Worm (Caenorhabditis elegans) whole organism, late embryonic: ENCODE results near the gene F32H5.3.

Experiments used
- C08G9.2 ChIP-seq: sonication (generic microtip); optimal IDR thresholded peaks from 2 replicates; lab custom pipeline; 2016; ENCODE audit warnings: mild to moderate bottlenecking, missing genetic modification characterization, moderate library complexity, missing compliant biosample characterization
- F13H6.1 ChIP-seq: sonication (generic microtip); optimal IDR thresholded peaks from 2 replicates; lab custom pipeline; 2016; ENCODE audit warnings: missing genetic modification characterization, missing compliant biosample characterization
- K02D7.2 ChIP-seq: sonication (generic microtip); optimal IDR thresholded peaks from 2 replicates; lab custom pipeline; 2017; ENCODE audit warnings: mild to moderate bottlenecking, missing genetic modification characterization, missing compliant biosample characterization
- T23F11.4 ChIP-seq: fragments of 200-800 bp; sonication (Bioruptor generic); optimal IDR thresholded peaks from 2 replicates; lab custom pipeline; 2018; ENCODE audit warnings: mild to moderate bottlenecking, missing genetic modification characterization, missing compliant biosample characterization
- Y22D7AL.16 ChIP-seq: sonication (generic microtip); optimal IDR thresholded peaks from 2 replicates; lab custom pipeline; 2016; ENCODE audit warnings: missing genetic modification characterization, missing compliant biosample characterization
- ceh-18 ChIP-seq: sonication (generic microtip); optimal IDR thresholded peaks from 2 replicates; lab custom pipeline; 2016; ENCODE audit warnings: missing genetic modification characterization, missing compliant biosample characterization
- ceh-22 ChIP-seq: sonication (generic microtip); optimal IDR thresholded peaks from 2 replicates; lab custom pipeline; 2017; ENCODE audit warnings: missing biosample characterization, missing genetic modification characterization
- ceh-24 ChIP-seq: sonication (generic microtip); optimal IDR thresholded peaks from 2 replicates; lab custom pipeline; 2016; ENCODE audit warnings: mild to moderate bottlenecking, missing genetic modification characterization, missing compliant biosample characterization
- ceh-34 ChIP-seq: sonication (generic microtip); optimal IDR thresholded peaks from 2 replicates; lab custom pipeline; 2016; ENCODE audit warnings: mild to moderate bottlenecking, missing genetic modification characterization, missing compliant biosample characterization
- ceh-45 ChIP-seq: fragments of 200-800 bp; sonication (Bioruptor generic); IDR thresholded peaks from 2 replicates; pipeline ENCODE4 v1.3.6; 2022; ENCODE audit warnings: missing genetic modification reagents, missing genetic modification characterization, missing compliant biosample characterization
- ceh-48 ChIP-seq: sonication (generic microtip); optimal IDR thresholded peaks from 2 replicates; lab custom pipeline; 2016; ENCODE audit warnings: missing genetic modification characterization, inconsistent platforms, missing compliant biosample characterization
- ceh-6 ChIP-seq: fragments of 200-800 bp; sonication (Bioruptor generic); optimal IDR thresholded peaks from 2 replicates; lab custom pipeline; 2018; ENCODE audit warnings: mild to moderate bottlenecking, missing genetic modification characterization, missing compliant biosample characterization
- dmd-4 ChIP-seq: sonication (generic microtip); optimal IDR thresholded peaks from 2 replicates; lab custom pipeline; 2016; ENCODE audit warnings: borderline replicate concordance, missing genetic modification characterization, missing compliant biosample characterization
- dve-1 ChIP-seq: sonication (generic microtip); optimal IDR thresholded peaks from 2 replicates; lab custom pipeline; 2017; ENCODE audit warnings: antibody characterized with exemption, mild to moderate bottlenecking, missing genetic modification characterization, missing compliant biosample characterization
- elt-2 ChIP-seq: sonication (generic microtip); optimal IDR thresholded peaks from 2 replicates; lab custom pipeline; 2016; ENCODE audit warnings: missing genetic modification reagents, missing genetic modification characterization, missing compliant biosample characterization
- ets-4 ChIP-seq: sonication (generic microtip); optimal IDR thresholded peaks from 2 replicates; lab custom pipeline; 2016; ENCODE audit warnings: missing genetic modification characterization, missing compliant biosample characterization
- eyg-1 ChIP-seq: sonication (generic microtip); optimal IDR thresholded peaks from 2 replicates; lab custom pipeline; 2016; ENCODE audit warnings: missing genotype, missing genetic modification characterization, missing compliant biosample characterization
- fax-1 ChIP-seq: sonication (generic microtip); optimal IDR thresholded peaks from 2 replicates; lab custom pipeline; 2016; ENCODE audit warnings: missing genotype, missing genetic modification characterization, missing compliant biosample characterization
- fkh-10 ChIP-seq: fragments of 150-350 bp; optimal IDR thresholded peaks from 2 replicates; lab custom pipeline; 2014; ENCODE audit warnings: missing biosample characterization, missing genetic modification reagents, missing genetic modification characterization
- gmeb-2 ChIP-seq: sonication (generic microtip); optimal IDR thresholded peaks from 2 replicates; lab custom pipeline; 2016; ENCODE audit warnings: missing genetic modification characterization, inconsistent platforms, missing compliant biosample characterization
- hlh-13 ChIP-seq: fragments of 200-800 bp; sonication (Bioruptor generic); optimal IDR thresholded peaks from 2 replicates; lab custom pipeline; 2018; ENCODE audit warnings: mild to moderate bottlenecking, missing genetic modification characterization, missing compliant biosample characterization
- hlh-30 ChIP-seq: sonication (generic microtip); optimal IDR thresholded peaks from 2 replicates; lab custom pipeline; 2017; ENCODE audit warnings: antibody characterized with exemption, missing genetic modification characterization, missing compliant biosample characterization; ENCODE audit not compliant: insufficient read depth
- hlh-6 ChIP-seq: sonication (generic microtip); optimal IDR thresholded peaks from 2 replicates; lab custom pipeline; 2016; ENCODE audit warnings: missing genotype, missing genetic modification characterization, missing compliant biosample characterization
- hlh-8 ChIP-seq: sonication (generic microtip); optimal IDR thresholded peaks from 2 replicates; lab custom pipeline; 2016; ENCODE audit warnings: missing genotype, missing genetic modification characterization, missing compliant biosample characterization
- odd-2 ChIP-seq: sonication (generic microtip); optimal IDR thresholded peaks from 2 replicates; lab custom pipeline; 2017; ENCODE audit warnings: antibody characterized with exemption, mild to moderate bottlenecking, missing genetic modification characterization, missing compliant biosample characterization
- pag-3 ChIP-seq: sonication (generic microtip); optimal IDR thresholded peaks from 2 replicates; lab custom pipeline; 2016; ENCODE audit warnings: missing compliant biosample characterization, missing genetic modification characterization, borderline replicate concordance
- pat-9 ChIP-seq: fragments of 200-800 bp; sonication (Bioruptor generic); optimal IDR thresholded peaks from 2 replicates; lab custom pipeline; 2018; ENCODE audit warnings: mild to moderate bottlenecking, missing genetic modification characterization, moderate library complexity, missing compliant biosample characterization
- pax-1 ChIP-seq: fragments of 150-350 bp; optimal IDR thresholded peaks from 2 replicates; lab custom pipeline; 2014; ENCODE audit warnings: missing biosample characterization, missing genetic modification characterization
- pha-2 ChIP-seq: sonication (generic microtip); optimal IDR thresholded peaks from 2 replicates; lab custom pipeline; 2017; ENCODE audit warnings: mild to moderate bottlenecking, missing genetic modification characterization, missing compliant biosample characterization
- pha-4 ChIP-seq: fragments of 150-350 bp; optimal IDR thresholded peaks from 2 replicates; lab custom pipeline; 2018; ENCODE audit warnings: missing biosample characterization, missing genetic modification reagents, missing genetic modification characterization
- pqm-1 ChIP-seq: sonication (generic microtip); optimal IDR thresholded peaks from 2 replicates; lab custom pipeline; 2016; ENCODE audit warnings: missing genetic modification characterization, missing compliant biosample characterization
- pros-1 ChIP-seq: fragments of 150-350 bp; optimal IDR thresholded peaks from 2 replicates; lab custom pipeline; 2014; ENCODE audit warnings: missing biosample characterization, missing genetic modification reagents, missing genetic modification characterization
- ref-2 ChIP-seq: sonication (generic microtip); optimal IDR thresholded peaks from 2 replicates; lab custom pipeline; 2016; ENCODE audit warnings: missing genetic modification characterization, missing compliant biosample characterization
- rnt-1 ChIP-seq: sonication (generic microtip); optimal IDR thresholded peaks from 2 replicates; lab custom pipeline; 2016; ENCODE audit warnings: missing genetic modification characterization, missing compliant biosample characterization
- sox-2 ChIP-seq: fragments of 200-800 bp; sonication (Bioruptor generic); IDR thresholded peaks from 2 replicates; pipeline ENCODE4 v1.3.6; 2022; ENCODE audit warnings: missing genetic modification reagents, missing genetic modification characterization, missing compliant biosample characterization
- sox-4 ChIP-seq: sonication (generic microtip); optimal IDR thresholded peaks from 2 replicates; lab custom pipeline; 2017; ENCODE audit warnings: mild to moderate bottlenecking, missing genetic modification characterization, inconsistent platforms, missing compliant biosample characterization
- tbx-2 ChIP-seq: sonication (generic microtip); optimal IDR thresholded peaks from 2 replicates; lab custom pipeline; 2016; ENCODE audit warnings: missing genetic modification characterization, missing compliant biosample characterization
- tbx-7 ChIP-seq: sonication (generic microtip); optimal IDR thresholded peaks from 2 replicates; lab custom pipeline; 2016; ENCODE audit warnings: missing genotype, missing genetic modification characterization, missing compliant biosample characterization
- unc-3 ChIP-seq, 2 experiments: fragments of 200-800 bp in 1 of 2; sonication (Bioruptor generic) in 1 of 2; sonication (generic microtip) in 1 of 2; conservative IDR thresholded peaks in 1 of 2; optimal IDR thresholded peaks in 1 of 2; 2 replicates each; pipeline versions ENCODE4 v1.3.6 to Lab custom; 2016 to 2022; ENCODE audit warnings: missing compliant biosample characterization in 2 of 2, missing genetic modification characterization in 2 of 2, missing genetic modification reagents in 1 of 2
- unc-42 ChIP-seq: sonication (generic microtip); optimal IDR thresholded peaks from 2 replicates; lab custom pipeline; 2016; ENCODE audit warnings: missing genotype, missing genetic modification characterization, missing compliant biosample characterization
- unc-55 ChIP-seq: sonication (generic microtip); optimal IDR thresholded peaks from 2 replicates; lab custom pipeline; 2017; ENCODE audit warnings: missing biosample characterization, missing genetic modification reagents, missing genetic modification characterization
- zip-5 ChIP-seq: sonication (generic microtip); optimal IDR thresholded peaks from 2 replicates; lab custom pipeline; 2016; ENCODE audit warnings: missing genetic modification characterization, missing compliant biosample characterization
- ztf-16 ChIP-seq: sonication (generic microtip); optimal IDR thresholded peaks from 2 replicates; lab custom pipeline; 2017; ENCODE audit warnings: missing genetic modification characterization, missing compliant biosample characterization

F32H5.3 gene

DNA sequence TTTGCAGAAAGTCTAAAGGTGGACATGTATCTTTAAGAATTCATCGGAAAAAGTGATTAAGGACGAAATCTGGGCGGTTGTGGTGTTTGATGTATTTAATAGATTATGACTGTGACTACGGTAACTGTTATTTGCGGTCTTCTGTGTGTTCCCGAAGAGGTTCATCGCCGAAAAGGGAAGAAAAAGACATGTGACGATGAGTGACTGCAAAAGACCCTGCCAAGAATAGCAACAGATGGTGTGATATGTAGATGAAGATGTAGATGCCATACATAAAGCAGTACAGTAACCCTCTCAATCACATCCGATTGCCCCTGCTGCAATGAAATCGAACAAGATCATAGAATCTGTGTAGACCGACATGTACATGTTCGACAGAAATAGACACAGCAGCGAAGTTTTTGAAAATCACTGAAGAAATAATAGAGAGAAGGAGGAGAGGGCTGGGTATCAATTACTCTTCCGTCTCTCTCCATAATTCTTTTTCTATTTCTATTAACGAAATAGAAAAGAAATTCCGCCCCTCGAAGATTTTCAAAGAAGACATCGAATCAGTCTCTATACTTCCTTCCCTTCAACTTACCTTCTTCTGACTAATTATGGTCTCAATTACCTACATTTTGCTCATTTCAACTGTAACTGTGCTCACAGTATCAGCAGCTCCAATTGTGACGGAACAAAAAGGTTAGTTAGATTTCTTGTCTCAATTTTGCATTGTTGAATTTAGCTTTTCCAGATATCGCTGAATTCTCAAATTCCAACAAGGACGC lies at the start of gene F32H5.3:
F32H5.3 (plus strand) TSS at position 513 of the 770 bp plus-strand sequence.
- TF ChIP-seq zip-5 (no peak), pha-4 (tag; lab: Kevin White, UChicago) (no peak), C08G9.2 (tag; lab: Kevin White, UChicago) (no peak), ceh-48 (tag; lab: Kevin White, UChicago) (no peak), sox-4 (tag; lab: Kevin White, UChicago) (no peak), pax-1 (tag; lab: Kevin White, UChicago) (no peak), pha-2 (tag; lab: Kevin White, UChicago) (no peak), dmd-4 (tag; lab: Kevin White, UChicago) (no peak), odd-2 (tag; lab: Kevin White, UChicago) (no peak), unc-42 (no peak), hlh-13 (GFP tag; lab: Kevin White, UChicago) (no peak), tbx-7 (tag; lab: Kevin White, UChicago) (no peak), ceh-18 (tag; lab: Kevin White, UChicago) (no peak)

DNA sequence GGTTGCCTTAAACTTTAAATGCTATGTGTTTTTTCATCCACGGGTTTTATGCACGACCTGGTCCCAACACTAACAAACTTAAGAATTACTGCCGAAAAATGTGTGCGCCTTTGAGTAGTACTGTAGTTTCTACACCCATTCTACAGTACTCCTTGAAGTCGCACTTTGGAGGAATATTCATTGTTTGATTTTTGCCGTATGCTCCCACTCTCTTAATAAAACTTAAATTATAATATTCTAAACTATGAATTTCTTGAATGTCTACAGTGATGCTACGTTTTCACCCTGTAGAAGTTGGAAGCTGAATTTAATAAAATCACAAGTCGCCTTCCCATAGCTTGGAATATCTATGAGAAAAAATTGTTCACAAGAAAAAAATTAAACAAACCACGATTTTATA lies 49.3 kb upstream of the F32H5.3 start:
- no peak for TF ChIP-seq unc-42
- TF ChIP-seq elt-2 (tag; lab: Kevin White, UChicago) = no peak
- TF ChIP-seq hlh-8 (tag; lab: Kevin White, UChicago) = no peak
- TF ChIP-seq pha-2 (tag; lab: Kevin White, UChicago) = no peak
- TF ChIP-seq ceh-18 (tag; lab: Kevin White, UChicago) = no peak
- no peak for TF ChIP-seq pat-9 (tag; lab: Kevin White, UChicago)
- no peak for TF ChIP-seq ceh-45
- TF ChIP-seq ceh-24 = no peak
- no peak for TF ChIP-seq pag-3
- no peak for TF ChIP-seq Y22D7AL.16 (tag; lab: Kevin White, UChicago)
- no peak for TF ChIP-seq hlh-30
- no peak for TF ChIP-seq ztf-16 (tag; lab: Kevin White, UChicago)
- no peak for TF ChIP-seq ref-2 (tag; lab: Kevin White, UChicago)
- no peak for TF ChIP-seq fkh-10 (GFP tag; lab: Kevin White, UChicago)
- TF ChIP-seq, all 69 proteins: peak for 0

DNA sequence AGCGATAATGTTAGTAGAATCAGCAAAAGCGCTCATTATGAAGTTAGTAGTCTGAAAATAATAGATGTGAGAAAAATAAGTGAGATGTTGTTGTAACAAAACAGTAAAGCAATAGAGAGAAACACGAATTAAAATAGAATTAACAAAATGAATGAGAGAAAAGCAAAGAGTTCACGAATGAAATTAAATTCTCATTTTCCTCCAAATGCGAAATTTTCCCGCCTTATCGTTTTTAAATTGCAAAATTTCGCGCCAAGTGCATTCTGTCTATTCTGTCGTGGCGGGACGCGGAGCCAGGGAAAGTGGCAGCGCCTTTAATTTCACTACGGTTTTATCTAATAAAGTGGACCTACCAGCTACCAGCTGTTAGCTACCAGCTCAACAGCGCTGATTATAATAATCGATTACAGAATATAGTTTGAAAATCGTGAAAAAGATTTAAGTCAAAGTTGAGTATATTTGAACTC lies 46.9 kb upstream of the F32H5.3 start, which contains the start of gene nasp-2:
nasp-2 (minus strand) TSS at position 51 of the 467 bp plus-strand sequence.
- no peak for TF ChIP-seq ref-2 (tag; lab: Kevin White, UChicago)
- no peak for TF ChIP-seq sox-2 (GFP tag; lab: Robert Waterston, UW)
- TF ChIP-seq unc-55 (GFP tag; lab: Kevin White, UChicago) = no peak
- TF ChIP-seq ceh-22 (tag; lab: Kevin White, UChicago) = no peak
- no peak for TF ChIP-seq ceh-6
- TF ChIP-seq T23F11.4 = no peak
- TF ChIP-seq hlh-30 = no peak
- TF ChIP-seq unc-3 (GFP tag; conservative IDR thresholded peaks at IDR 0.05; lab: Robert Waterston, UW) = no peak
- no peak for TF ChIP-seq unc-3 (tag; optimal IDR thresholded peaks at IDR 0.05; lab: Kevin White, UChicago)
- TF ChIP-seq dve-1 = no peak
- TF ChIP-seq pqm-1 (tag; lab: Kevin White, UChicago) = no peak

DNA sequence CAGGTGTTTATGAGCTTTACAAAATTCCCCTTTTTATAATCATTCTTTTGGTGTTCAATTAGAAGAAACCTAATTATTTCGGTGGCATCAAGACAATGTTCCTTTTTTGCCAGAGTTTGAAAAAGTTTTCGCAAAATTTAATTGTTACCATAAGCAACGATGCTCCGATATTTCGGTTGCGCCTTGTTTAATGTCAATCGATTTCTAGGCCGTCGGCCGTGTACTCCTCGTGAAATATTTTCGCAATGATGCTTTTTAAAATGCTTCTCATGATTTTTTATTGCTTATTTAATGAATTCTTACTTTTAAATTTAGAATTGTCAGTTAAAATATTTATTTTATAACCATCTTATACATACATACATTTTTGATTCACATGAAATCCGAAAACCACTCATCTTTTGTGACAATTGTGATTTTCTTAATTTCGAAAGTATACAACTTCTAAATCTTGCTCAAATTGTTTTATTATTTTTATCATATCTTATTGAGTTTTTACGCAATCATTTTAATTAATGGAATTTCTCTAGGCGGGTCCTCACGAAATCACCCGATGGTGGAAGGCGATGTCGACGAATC lies 46.0 kb upstream of the F32H5.3 start, which contains the start of gene C50B6.3:
C50B6.3 (plus strand) TSS at position 529 of the 579 bp plus-strand sequence.
- peak; percentile 53 for TF ChIP-seq rnt-1
- peak; percentile 12 for TF ChIP-seq fax-1 (tag; lab: Kevin White, UChicago)
- no peak for TF ChIP-seq K02D7.2 (tag; lab: Kevin White, UChicago)
- TF ChIP-seq hlh-6 = no peak
- no peak for TF ChIP-seq ceh-45
- peak; percentile 65 for TF ChIP-seq tbx-7 (tag; lab: Kevin White, UChicago)
- no peak for TF ChIP-seq ztf-16 (tag; lab: Kevin White, UChicago)
- no peak for TF ChIP-seq dve-1
- TF ChIP-seq F13H6.1 = no peak
- TF ChIP-seq pros-1 (tag; lab: Kevin White, UChicago) = no peak
- TF ChIP-seq eyg-1 (tag; lab: Kevin White, UChicago) = no peak
- TF ChIP-seq ceh-34 = peak; percentile 39
- TF ChIP-seq pqm-1 (tag; lab: Kevin White, UChicago) = no peak
- no peak for TF ChIP-seq pag-3
- TF ChIP-seq unc-55 (GFP tag; lab: Kevin White, UChicago) = peak; percentile 26
- TF ChIP-seq T23F11.4 = no peak
- TF ChIP-seq ceh-48 (tag; lab: Kevin White, UChicago) = peak; percentile 49
- TF ChIP-seq hlh-30 = no peak
- no peak for TF ChIP-seq gmeb-2
- TF ChIP-seq tbx-2 (tag; lab: Kevin White, UChicago) = peak; percentile 80
- peak; percentile 85 for TF ChIP-seq ets-4
